Worm (Caenorhabditis elegans) whole organism, young adult: Measurements from ENCODE around the gene cpt-4.
A peak's percentile ranks its signal among the peaks of the same experiment; 100 is the strongest.

Experiments
- B0261.1 ChIP-seq: sonication (generic microtip); optimal IDR thresholded peaks from 2 replicates; lab custom pipeline; 2016; ENCODE audit warnings: mild to moderate bottlenecking, missing genetic modification characterization, moderate library complexity, missing compliant biosample characterization
- F10E7.11 ChIP-seq: sonication (generic microtip); optimal IDR thresholded peaks from 2 replicates; lab custom pipeline; 2017; ENCODE audit warnings: mild to moderate bottlenecking, missing genetic modification characterization, moderate library complexity, missing compliant biosample characterization
- F49E8.2 ChIP-seq: sonication (generic microtip); optimal IDR thresholded peaks from 3 replicates; lab custom pipeline; 2017; ENCODE audit warnings: missing genetic modification characterization, mild to moderate bottlenecking, missing compliant biosample characterization, antibody characterized with exemption, moderate library complexity; ENCODE audit not compliant: insufficient read depth
- F57A8.1 ChIP-seq: fragments of 200-800 bp; sonication (Bioruptor generic); optimal IDR thresholded peaks from 2 replicates; lab custom pipeline; 2018; ENCODE audit warnings: mild to moderate bottlenecking, missing genetic modification characterization, moderate library complexity, missing compliant biosample characterization
- F57C9.4 ChIP-seq: sonication (generic microtip); optimal IDR thresholded peaks from 2 replicates; lab custom pipeline; 2017; ENCODE audit warnings: mild to moderate bottlenecking, missing genetic modification characterization, missing compliant biosample characterization
- K11D2.4 ChIP-seq: fragments of 200-800 bp; sonication (Bioruptor generic); IDR thresholded peaks from 2 replicates; pipeline ENCODE4 v1.3.6; 2022; ENCODE audit warnings: missing genetic modification reagents, missing genetic modification characterization, missing compliant biosample characterization
- K12H6.12 ChIP-seq: fragments of 200-800 bp; sonication (Bioruptor generic); optimal IDR thresholded peaks from 2 replicates; lab custom pipeline; 2018; ENCODE audit warnings: mild to moderate bottlenecking, missing genetic modification characterization, missing compliant biosample characterization
- Y53F4B.3 ChIP-seq: fragments of 200-800 bp; sonication (Bioruptor generic); IDR thresholded peaks from 2 replicates; pipeline ENCODE4 v1.3.6; 2022; ENCODE audit warnings: missing genetic modification reagents, missing genetic modification characterization, missing compliant biosample characterization
- Y53G8AR.9 ChIP-seq: fragments of 200-800 bp; sonication (Bioruptor generic); conservative IDR thresholded peaks from 2 replicates; pipeline ENCODE4 v1.3.6; 2022; ENCODE audit warnings: missing genetic modification reagents, missing genetic modification characterization, missing compliant biosample characterization
- Y79H2A.3 ChIP-seq: fragments of 200-800 bp; sonication (Bioruptor generic); conservative IDR thresholded peaks from 2 replicates; pipeline ENCODE4 v1.3.6; 2022; ENCODE audit warnings: missing genetic modification reagents, missing genetic modification characterization, missing compliant biosample characterization
- Y95B8A.8 ChIP-seq: fragments of 200-800 bp; sonication (Bioruptor generic); IDR thresholded peaks from 2 replicates; pipeline ENCODE4 v1.3.6; 2022; ENCODE audit warnings: missing genetic modification reagents, missing genetic modification characterization, missing compliant biosample characterization
- akir-1 ChIP-seq: fragments of 200-800 bp; sonication (Bioruptor generic); optimal IDR thresholded peaks from 2 replicates; lab custom pipeline; 2018; ENCODE audit warnings: mild to moderate bottlenecking, missing genetic modification characterization, moderate library complexity, missing compliant biosample characterization
- ama-1 ChIP-seq, 3 experiments: fragments of 150-350 bp in 1 of 3; sonication (generic microtip) in 2 of 3; optimal IDR thresholded peaks; 2 replicates each; lab custom pipeline; 2014 to 2018; ENCODE audit warnings: missing biosample characterization in 2 of 3, missing genetic modification characterization in 2 of 3, missing genetic modification reagents in 2 of 3
- attf-5 ChIP-seq: fragments of 200-800 bp; sonication (Bioruptor generic); optimal IDR thresholded peaks from 2 replicates; lab custom pipeline; 2018; ENCODE audit warnings: mild to moderate bottlenecking, missing genetic modification characterization, missing compliant biosample characterization
- cebp-1 ChIP-seq, 2 experiments: fragments of 200-800 bp in 1 of 2; sonication (Bioruptor generic) in 1 of 2; sonication (generic microtip) in 1 of 2; IDR thresholded peaks in 1 of 2; optimal IDR thresholded peaks in 1 of 2; 2 replicates each; pipeline versions ENCODE4 v1.3.6 to Lab custom; 2017 to 2022; ENCODE audit warnings: missing compliant biosample characterization in 2 of 2, missing genetic modification characterization in 2 of 2, mild to moderate bottlenecking in 1 of 2, missing genetic modification reagents in 1 of 2, moderate library complexity in 1 of 2
- ceh-27 ChIP-seq: fragments of 200-800 bp; sonication (Bioruptor generic); optimal IDR thresholded peaks from 2 replicates; lab custom pipeline; 2018; ENCODE audit warnings: mild to moderate bottlenecking, missing genetic modification characterization, moderate library complexity, missing compliant biosample characterization
- chd-7 ChIP-seq: sonication (generic microtip); optimal IDR thresholded peaks from 2 replicates; lab custom pipeline; 2016; ENCODE audit warnings: mild to moderate bottlenecking, missing genetic modification characterization, moderate library complexity, missing compliant biosample characterization
- dox-1 ChIP-seq: fragments of 200-800 bp; sonication (Bioruptor generic); IDR thresholded peaks from 2 replicates; pipeline ENCODE4 v1.3.6; 2022; ENCODE audit warnings: missing genetic modification reagents, missing genetic modification characterization, missing compliant biosample characterization
- dpl-1 ChIP-seq: fragments of 150-350 bp; optimal IDR thresholded peaks from 2 replicates; lab custom pipeline; 2014; ENCODE audit warnings: missing biosample characterization, missing genetic modification reagents, missing genetic modification characterization
- egrh-3 ChIP-seq: fragments of 200-800 bp; sonication (Bioruptor generic); IDR thresholded peaks from 2 replicates; pipeline ENCODE4 v1.3.6; 2022; ENCODE audit warnings: missing genetic modification reagents, missing genetic modification characterization, missing compliant biosample characterization
- ets-4 ChIP-seq: fragments of 200-800 bp; sonication (Bioruptor generic); optimal IDR thresholded peaks from 2 replicates; lab custom pipeline; 2018; ENCODE audit warnings: mild to moderate bottlenecking, missing genetic modification characterization, missing compliant biosample characterization
- fkh-3 ChIP-seq: sonication (generic microtip); optimal IDR thresholded peaks from 2 replicates; lab custom pipeline; 2016; ENCODE audit warnings: mild to moderate bottlenecking, missing genetic modification characterization, missing compliant biosample characterization
- let-607 ChIP-seq, 2 experiments: fragments of 200-800 bp in 1 of 2; sonication (Bioruptor generic) in 1 of 2; sonication (generic microtip) in 1 of 2; optimal IDR thresholded peaks; 2 replicates each; lab custom pipeline; 2016 to 2018; ENCODE audit warnings: mild to moderate bottlenecking in 2 of 2, missing compliant biosample characterization in 2 of 2, missing genetic modification characterization in 2 of 2, moderate library complexity in 2 of 2, missing genotype in 1 of 2
- madf-10 ChIP-seq: sonication (generic microtip); optimal IDR thresholded peaks from 2 replicates; lab custom pipeline; 2016; ENCODE audit warnings: mild to moderate bottlenecking, missing genetic modification characterization, missing compliant biosample characterization
- madf-3 ChIP-seq: fragments of 200-800 bp; sonication (Bioruptor generic); IDR thresholded peaks from 2 replicates; pipeline ENCODE4 v1.3.6; 2022; ENCODE audit warnings: missing genetic modification reagents, missing genetic modification characterization, missing compliant biosample characterization
- nhr-120 ChIP-seq: fragments of 200-800 bp; sonication (Bioruptor generic); IDR thresholded peaks from 2 replicates; pipeline ENCODE4 v1.3.6; 2022; ENCODE audit warnings: missing genetic modification characterization, missing compliant biosample characterization
- nhr-179 ChIP-seq: sonication (generic microtip); optimal IDR thresholded peaks from 2 replicates; lab custom pipeline; 2016; ENCODE audit warnings: mild to moderate bottlenecking, missing genetic modification characterization, missing compliant biosample characterization
- nhr-80 ChIP-seq: sonication (generic microtip); optimal IDR thresholded peaks from 2 replicates; lab custom pipeline; 2016; ENCODE audit warnings: missing genetic modification characterization, missing compliant biosample characterization
- nhr-90 ChIP-seq: sonication (generic microtip); optimal IDR thresholded peaks from 2 replicates; lab custom pipeline; 2016; ENCODE audit warnings: missing genotype, mild to moderate bottlenecking, missing genetic modification characterization, missing compliant biosample characterization
- snpc-1.3 ChIP-seq: sonication (generic microtip); optimal IDR thresholded peaks from 2 replicates; lab custom pipeline; 2017; ENCODE audit warnings: missing genetic modification characterization, mild to moderate bottlenecking, missing compliant biosample characterization, antibody characterized with exemption, moderate library complexity, missing genotype, missing genetic modification reagents; ENCODE audit not compliant: insufficient read depth
- snpc-3.4 ChIP-seq: sonication (generic microtip); optimal IDR thresholded peaks from 2 replicates; lab custom pipeline; 2017; ENCODE audit warnings: missing genetic modification characterization, mild to moderate bottlenecking, missing compliant biosample characterization, antibody characterized with exemption, moderate library complexity, missing genotype, missing genetic modification reagents
- somi-1 ChIP-seq: fragments of 200-800 bp; sonication (Bioruptor generic); optimal IDR thresholded peaks from 2 replicates; lab custom pipeline; 2018; ENCODE audit warnings: mild to moderate bottlenecking, missing genetic modification characterization, missing compliant biosample characterization
- tbx-9 ChIP-seq: sonication (generic microtip); optimal IDR thresholded peaks from 2 replicates; lab custom pipeline; 2016; ENCODE audit warnings: borderline replicate concordance, missing genetic modification characterization, inconsistent platforms, missing compliant biosample characterization
- unc-130 ChIP-seq: sonication (generic microtip); optimal IDR thresholded peaks from 2 replicates; lab custom pipeline; 2016; ENCODE audit warnings: missing genetic modification reagents, missing genetic modification characterization, missing compliant biosample characterization
- xnd-1 ChIP-seq: sonication (generic microtip); optimal IDR thresholded peaks from 2 replicates; lab custom pipeline; 2016; ENCODE audit warnings: missing genotype, missing genetic modification reagents, missing genetic modification characterization, missing compliant biosample characterization
- ztf-22 ChIP-seq: fragments of 200-800 bp; sonication (Bioruptor generic); optimal IDR thresholded peaks from 2 replicates; lab custom pipeline; 2018; ENCODE audit warnings: mild to moderate bottlenecking, missing genetic modification characterization, moderate library complexity, missing compliant biosample characterization
- ztf-25 ChIP-seq: fragments of 200-800 bp; sonication (Bioruptor generic); IDR thresholded peaks from 2 replicates; pipeline ENCODE4 v1.3.6; 2022; ENCODE audit warnings: missing genetic modification reagents, missing genetic modification characterization, missing compliant biosample characterization

cpt-4 gene

ce11 chrV:5027640-5028039, at the start of gene cpt-4:
TSS of gene cpt-4 (minus strand) at chrV:5027723.
- TF ChIP-seq nhr-80 (tag; lab: Kevin White, UChicago) = peak; percentile 84
- no peak for TF ChIP-seq Y95B8A.8 (GFP tag; lab: Robert Waterston, UW)
- no peak for TF ChIP-seq cebp-1 (GFP tag; IDR thresholded peaks at IDR 0.05; lab: Robert Waterston, UW)
- peak; percentile 5 for TF ChIP-seq cebp-1 (tag; optimal IDR thresholded peaks at IDR 0.05; lab: Kevin White, UChicago)
- TF ChIP-seq ets-4 (GFP tag; lab: Kevin White, UChicago) = peak; percentile 17
- no peak for TF ChIP-seq ama-1 (optimal IDR thresholded peaks at IDR 0.05; lab: Kevin White, UChicago)
- no peak for TF ChIP-seq ama-1 (GFP tag; optimal IDR thresholded peaks at IDR 0.05; lab: Kevin White, UChicago)
- TF ChIP-seq Y53F4B.3 (GFP tag; lab: Robert Waterston, UW) = no peak
- TF ChIP-seq dox-1 = peak; percentile 55
- TF ChIP-seq K11D2.4 (GFP tag; lab: Robert Waterston, UW) = no peak
- no peak for TF ChIP-seq ztf-22

ce11 chrV:5075343-5075742, 47.8 kb upstream of the cpt-4 start:
- TF ChIP-seq egrh-3 (GFP tag; lab: Robert Waterston, UW) = peak; percentile 83

ce11 chrV:5072082-5072481, 44.6 kb upstream of the cpt-4 start, which contains the start of gene Y58A7A.2:
TSS of gene Y58A7A.2 (minus strand) at chrV:5072182.
- TF ChIP-seq ztf-25 (GFP tag; lab: Robert Waterston, UW) = no peak
- TF ChIP-seq ceh-27 (GFP tag; lab: Kevin White, UChicago) = no peak
- TF ChIP-seq Y79H2A.3 (GFP tag; lab: Robert Waterston, UW) = no peak
- no peak for TF ChIP-seq K12H6.12 (tag; lab: Kevin White, UChicago)
- TF ChIP-seq F57C9.4 (tag; lab: Kevin White, UChicago) = no peak
- TF ChIP-seq akir-1 (GFP tag; lab: Kevin White, UChicago) = no peak
- no peak for TF ChIP-seq B0261.1
- no peak for TF ChIP-seq Y53G8AR.9 (GFP tag; lab: Robert Waterston, UW)
- TF ChIP-seq snpc-3.4 (tag; lab: Kevin White, UChicago) = no peak
- TF ChIP-seq F57A8.1 (GFP tag; lab: Kevin White, UChicago) = no peak
- TF ChIP-seq xnd-1 (tag; lab: Kevin White, UChicago) = no peak
- no peak for TF ChIP-seq tbx-9 (tag; lab: Kevin White, UChicago)
- TF ChIP-seq, all 124 proteins: peak for 0

ce11 chrV:5069440-5069839, 41.9 kb upstream of the cpt-4 start, which contains the start of gene Y58A7A.1:
TSS of gene Y58A7A.1 (minus strand) at chrV:5069540.
- TF ChIP-seq Y53G8AR.9 (GFP tag; lab: Robert Waterston, UW) = no peak
- TF ChIP-seq F49E8.2 (tag; lab: Kevin White, UChicago) = no peak
- no peak for TF ChIP-seq madf-10 (tag; lab: Kevin White, UChicago)
- no peak for TF ChIP-seq unc-130 (GFP tag; lab: Kevin White, UChicago)
- no peak for TF ChIP-seq somi-1
- no peak for TF ChIP-seq chd-7 (tag; lab: Kevin White, UChicago)
- no peak for TF ChIP-seq nhr-120 (GFP tag; lab: Robert Waterston, UW)
- no peak for TF ChIP-seq F10E7.11
- no peak for TF ChIP-seq nhr-179
- no peak for TF ChIP-seq Y79H2A.3 (GFP tag; lab: Robert Waterston, UW)
- TF ChIP-seq dpl-1 (GFP tag; lab: Kevin White, UChicago) = no peak
- TF ChIP-seq attf-5 = no peak
- no peak for TF ChIP-seq let-607 (tag; optimal IDR thresholded peaks at IDR 0.05; lab: Kevin White, UChicago)
- TF ChIP-seq snpc-1.3 = no peak
- no peak for TF ChIP-seq nhr-80 (tag; lab: Kevin White, UChicago)
- no peak for TF ChIP-seq nhr-90
- TF ChIP-seq madf-3 (GFP tag; lab: Robert Waterston, UW) = no peak
- TF ChIP-seq fkh-3 (tag; lab: Kevin White, UChicago) = no peak
